Worm (Caenorhabditis elegans): ENCODE data around the gene mrps-31.

DNA sequence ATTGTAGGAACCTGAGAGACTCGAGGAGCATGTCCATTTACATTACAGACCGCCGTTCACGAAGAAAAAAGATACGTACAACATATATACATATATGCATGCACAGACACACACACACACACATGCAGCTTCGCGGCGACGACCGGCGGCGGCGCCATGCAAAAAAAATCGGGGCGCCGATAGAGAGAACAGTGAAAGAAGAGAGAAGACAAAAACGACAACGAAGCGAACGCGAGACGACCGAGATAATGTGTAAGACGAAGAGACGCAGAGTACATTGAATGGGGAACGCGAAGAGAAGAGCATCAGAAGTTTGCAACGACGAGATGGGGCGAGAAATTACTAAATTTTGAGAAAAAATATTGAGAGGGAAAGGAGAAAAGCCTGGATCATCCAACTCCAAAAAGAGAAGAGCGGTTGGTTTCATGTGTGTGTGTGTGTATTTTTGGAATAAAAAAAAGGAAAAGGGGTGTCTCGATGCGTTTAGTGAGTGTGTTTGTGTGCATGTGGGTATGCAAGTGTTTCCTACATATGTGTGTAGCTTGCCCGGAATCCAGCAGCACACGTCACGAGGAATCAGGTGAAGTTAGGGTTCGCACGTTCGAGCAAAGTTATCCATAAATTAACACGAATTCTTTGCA is 10.4 kb downstream of the mrps-31 start:
- TF ChIP-seq rnt-1 (tag; optimal IDR thresholded peaks at IDR 0.05) (no peak), hlh-30 (tag; optimal IDR thresholded peaks at IDR 0.05; ENCODE audit: insufficient read depth) (no peak), nfya-1 (tag; optimal IDR thresholded peaks at IDR 0.05) (no peak), pha-2 (tag; optimal IDR thresholded peaks at IDR 0.05) (no peak)

Measured in whole organism, late embryonic.